Worm (Caenorhabditis elegans): Measurements from ENCODE around the gene C15H9.4.

- no peak for TF ChIP-seq ztf-23 (GFP tag; IDR thresholded peaks at IDR 0.05)
- no peak for TF ChIP-seq klf-2 (GFP tag; conservative IDR thresholded peaks at IDR 0.05)
These were observed 11.6 kb upstream of the C15H9.4 start, which contains the start of gene C45B2.1 for ce11 chrX:6085824-6086223.

All from whole organism, midembryonic.